Fruit fly (Drosophila melanogaster) whole organism, embryonic: ENCODE results near the gene TfIIFbeta.

ENCODE experiments used
- Atf-2 ChIP-seq: fragments of 200-800 bp; sonication (Bioruptor generic); optimal IDR thresholded peaks from 2 replicates; lab custom pipeline; 2016; ENCODE audit warnings: missing biosample characterization, missing genetic modification characterization
- BEAF-32 ChIP-seq: fragments of 200-800 bp; sonication (Bioruptor generic); optimal IDR thresholded peaks from 3 replicates; lab custom pipeline; 2017; ENCODE audit warnings: missing biosample characterization, missing genetic modification characterization, mild to moderate bottlenecking, moderate library complexity, missing genetic modification reagents
- Bgb ChIP-seq: fragments of 200-800 bp; sonication (Bioruptor generic); IDR thresholded peaks from 2 replicates; pipeline ENCODE4 v1.3.6; 2022; ENCODE audit warnings: missing biosample characterization, missing genetic modification characterization; ENCODE audit not compliant: partially characterized antibody
- BtbVII ChIP-seq: fragments of 200-800 bp; sonication (Bioruptor generic); optimal IDR thresholded peaks from 3 replicates; lab custom pipeline; 2017; ENCODE audit warnings: missing biosample characterization, mild to moderate bottlenecking, missing genetic modification characterization
- C15 ChIP-seq: fragments of 200-800 bp; sonication (Bioruptor generic); IDR thresholded peaks from 3 replicates; pipeline ENCODE4 v1.3.6; 2022; ENCODE audit warnings: missing biosample characterization, missing genetic modification characterization
- CG10209 ChIP-seq: fragments of 200-800 bp; sonication (Bioruptor generic); optimal IDR thresholded peaks from 3 replicates; lab custom pipeline; 2017; ENCODE audit warnings: missing biosample characterization, mild to moderate bottlenecking, missing genetic modification characterization, missing genetic modification reagents
- CG15073 ChIP-seq: fragments of 200-800 bp; sonication (Bioruptor generic); optimal IDR thresholded peaks from 2 replicates; lab custom pipeline; 2016; ENCODE audit warnings: missing biosample characterization, missing genetic modification characterization
- CG15601 ChIP-seq: fragments of 200-800 bp; sonication (Bioruptor generic); optimal IDR thresholded peaks from 3 replicates; lab custom pipeline; 2019; ENCODE audit warnings: missing biosample characterization, mild to moderate bottlenecking, missing genetic modification characterization, moderate library complexity
- CG2678 ChIP-seq: fragments of 200-800 bp; sonication (Bioruptor generic); optimal IDR thresholded peaks from 3 replicates; lab custom pipeline; 2019; ENCODE audit warnings: missing biosample characterization, mild to moderate bottlenecking, missing genetic modification characterization, moderate library complexity
- CG2875 ChIP-seq: fragments of 200-800 bp; sonication (Bioruptor generic); optimal IDR thresholded peaks from 2 replicates; lab custom pipeline; 2017; ENCODE audit warnings: missing biosample characterization, mild to moderate bottlenecking, missing genetic modification characterization, missing genetic modification reagents
- CG31388 ChIP-seq: fragments of 200-800 bp; sonication (Bioruptor generic); optimal IDR thresholded peaks from 2 replicates; lab custom pipeline; 2016; ENCODE audit warnings: missing biosample characterization, missing genetic modification characterization
- CG3163 ChIP-seq: fragments of 200-800 bp; sonication (Bioruptor generic); optimal IDR thresholded peaks from 3 replicates; lab custom pipeline; 2016; ENCODE audit warnings: missing biosample characterization, missing genetic modification characterization
- CG32767 ChIP-seq: fragments of 200-800 bp; sonication (Bioruptor generic); IDR thresholded peaks from 2 replicates; pipeline ENCODE4 v1.3.6; 2022; ENCODE audit warnings: missing biosample characterization, missing genetic modification characterization
- CG6175 ChIP-seq: fragments of 200-800 bp; sonication (Bioruptor generic); IDR thresholded peaks from 3 replicates; pipeline ENCODE4 v1.3.6; 2022; ENCODE audit warnings: missing biosample characterization, missing genetic modification characterization
- CG6791 ChIP-seq: fragments of 200-800 bp; sonication (Bioruptor generic); IDR thresholded peaks from 3 replicates; pipeline ENCODE4 v1.3.6; 2022; ENCODE audit warnings: missing biosample characterization, missing genetic modification characterization; ENCODE audit not compliant: partially characterized antibody
- CG7357 ChIP-seq: fragments of 200-800 bp; sonication (Bioruptor generic); IDR thresholded peaks from 3 replicates; pipeline ENCODE4 v1.3.6; 2022; ENCODE audit warnings: missing biosample characterization, missing genetic modification characterization
- CG7556 ChIP-seq: fragments of 200-800 bp; sonication (Bioruptor generic); optimal IDR thresholded peaks from 2 replicates; lab custom pipeline; 2017; ENCODE audit warnings: missing biosample characterization, mild to moderate bottlenecking, missing genetic modification characterization
- CG7839 ChIP-seq: fragments of 200-800 bp; sonication (Bioruptor generic); optimal IDR thresholded peaks from 3 replicates; lab custom pipeline; 2018; ENCODE audit warnings: missing biosample characterization, mild to moderate bottlenecking, missing genetic modification characterization, moderate library complexity
- CG8281 ChIP-seq: fragments of 200-800 bp; sonication (Bioruptor generic); optimal IDR thresholded peaks from 2 replicates; lab custom pipeline; 2018; ENCODE audit warnings: missing biosample characterization, mild to moderate bottlenecking, missing genetic modification characterization, moderate library complexity
- CG8290 ChIP-seq, 3 experiments: fragments of 200-800 bp; sonication (Bioruptor generic); optimal IDR thresholded peaks; 2 replicates each; lab custom pipeline; 2016 to 2019; ENCODE audit warnings: missing biosample characterization in 3 of 3, missing genetic modification characterization in 3 of 3, mild to moderate bottlenecking in 2 of 3, moderate library complexity in 1 of 3
- CG8388 ChIP-seq: fragments of 200-800 bp; sonication (Bioruptor generic); optimal IDR thresholded peaks from 2 replicates; lab custom pipeline; 2019; ENCODE audit warnings: missing biosample characterization, mild to moderate bottlenecking, missing genetic modification characterization, moderate library complexity
- CG8944 ChIP-seq: fragments of 200-800 bp; sonication (Bioruptor generic); optimal IDR thresholded peaks from 3 replicates; lab custom pipeline; 2016; ENCODE audit warnings: missing biosample characterization, missing genetic modification characterization
- CG9609 ChIP-seq: fragments of 200-800 bp; sonication (Bioruptor generic); optimal IDR thresholded peaks from 3 replicates; lab custom pipeline; 2016; ENCODE audit warnings: missing biosample characterization, missing genetic modification characterization
- Fer3 ChIP-seq: fragments of 200-800 bp; sonication (Bioruptor generic); optimal IDR thresholded peaks from 2 replicates; lab custom pipeline; 2018; ENCODE audit warnings: missing biosample characterization, mild to moderate bottlenecking, missing genetic modification characterization, moderate library complexity
- NC2β ChIP-seq: fragments of 200-800 bp; sonication (Bioruptor generic); optimal IDR thresholded peaks from 2 replicates; lab custom pipeline; 2016; ENCODE audit warnings: missing biosample characterization, missing genetic modification characterization
- NK7.1 ChIP-seq: fragments of 200-800 bp; sonication (Bioruptor generic); optimal IDR thresholded peaks from 3 replicates; lab custom pipeline; 2016; ENCODE audit warnings: missing biosample characterization, missing genetic modification characterization
- Nf-YA ChIP-seq: fragments of 200-800 bp; sonication (Bioruptor generic); IDR thresholded peaks from 2 replicates; pipeline ENCODE4 v1.3.6; 2022; ENCODE audit warnings: missing biosample characterization, missing genetic modification characterization
- Ravus ChIP-seq: fragments of 200-800 bp; sonication (Bioruptor generic); IDR thresholded peaks from 2 replicates; pipeline ENCODE4 v1.3.6; 2022; ENCODE audit warnings: missing biosample characterization, missing genetic modification characterization
- Sox102F ChIP-seq: fragments of 200-800 bp; sonication (Bioruptor generic); optimal IDR thresholded peaks from 2 replicates; lab custom pipeline; 2018; ENCODE audit warnings: missing biosample characterization, mild to moderate bottlenecking, missing genetic modification characterization, moderate library complexity
- Ssrp ChIP-seq: fragments of 200-800 bp; sonication (Bioruptor generic); optimal IDR thresholded peaks from 2 replicates; lab custom pipeline; 2018; ENCODE audit warnings: missing biosample characterization, mild to moderate bottlenecking, missing genetic modification characterization, moderate library complexity
- corto ChIP-seq: fragments of 200-800 bp; sonication (Bioruptor generic); optimal IDR thresholded peaks from 2 replicates; lab custom pipeline; 2016; ENCODE audit warnings: missing biosample characterization, mild to moderate bottlenecking, missing genetic modification characterization, moderate library complexity
- crc ChIP-seq: fragments of 200-800 bp; sonication (Bioruptor generic); optimal IDR thresholded peaks from 2 replicates; lab custom pipeline; 2016; ENCODE audit warnings: missing biosample characterization, missing genetic modification characterization
- da ChIP-seq: fragments of 200-800 bp; sonication (Bioruptor generic); optimal IDR thresholded peaks from 2 replicates; lab custom pipeline; 2016; ENCODE audit warnings: missing biosample characterization, missing genetic modification characterization
- ewg ChIP-seq: fragments of 200-800 bp; sonication (Bioruptor generic); optimal IDR thresholded peaks from 3 replicates; lab custom pipeline; 2017; ENCODE audit warnings: mild to moderate bottlenecking, missing biosample characterization, missing genetic modification reagents, missing genetic modification characterization
- gfzf ChIP-seq: fragments of 200-800 bp; sonication (Bioruptor generic); optimal IDR thresholded peaks from 2 replicates; lab custom pipeline; 2016; ENCODE audit warnings: missing biosample characterization, mild to moderate bottlenecking, missing genetic modification characterization, moderate library complexity
- ham ChIP-seq: fragments of 200-800 bp; sonication (Bioruptor generic); IDR thresholded peaks from 2 replicates; pipeline ENCODE4 v1.3.6; 2022; ENCODE audit warnings: missing biosample characterization, missing genetic modification characterization
- ken ChIP-seq: fragments of 200-800 bp; sonication (Bioruptor generic); IDR thresholded peaks from 3 replicates; pipeline ENCODE4 v1.3.6; 2022; ENCODE audit warnings: missing biosample characterization, missing genetic modification characterization
- lola ChIP-seq, 3 experiments: fragments of >200 bp in 2 of 3; fragments of 200-800 bp in 1 of 3; sonication (Bioruptor generic) in 1 of 3; optimal IDR thresholded peaks; 2 replicates each; lab custom pipeline; 2017 to 2019; ENCODE audit warnings: missing biosample characterization in 3 of 3, missing genetic modification characterization in 3 of 3, mild to moderate bottlenecking in 1 of 3, moderate library complexity in 1 of 3
- nau ChIP-seq: fragments of 200-800 bp; sonication (Bioruptor generic); optimal IDR thresholded peaks from 3 replicates; lab custom pipeline; 2017; ENCODE audit warnings: missing biosample characterization, mild to moderate bottlenecking, missing genetic modification characterization, missing genetic modification reagents
- nerfin-2 ChIP-seq: fragments of 200-800 bp; sonication (Bioruptor generic); IDR thresholded peaks from 2 replicates; pipeline ENCODE4 v1.3.6; 2022; ENCODE audit warnings: missing biosample characterization, missing genetic modification characterization; ENCODE audit not compliant: partially characterized antibody
- pnt ChIP-seq: fragments of 200-800 bp; sonication (Bioruptor generic); optimal IDR thresholded peaks from 3 replicates; lab custom pipeline; 2016; ENCODE audit warnings: missing biosample characterization, missing genetic modification characterization
- ro ChIP-seq: fragments of 200-800 bp; sonication (Bioruptor generic); IDR thresholded peaks from 2 replicates; pipeline ENCODE4 v1.3.6; 2022; ENCODE audit warnings: missing biosample characterization, missing genetic modification characterization
- scrt ChIP-seq: fragments of 200-800 bp; sonication (Bioruptor generic); optimal IDR thresholded peaks from 2 replicates; lab custom pipeline; 2018; ENCODE audit warnings: missing biosample characterization, mild to moderate bottlenecking, missing genetic modification characterization, moderate library complexity
- sens ChIP-seq: fragments of 200-800 bp; sonication (Bioruptor generic); peaks from one replicate; lab custom pipeline; 2016; ENCODE audit warnings: missing biosample characterization, missing genetic modification characterization
- unpg ChIP-seq: fragments of 200-800 bp; sonication (Bioruptor generic); optimal IDR thresholded peaks from 3 replicates; lab custom pipeline; 2018; ENCODE audit warnings: missing biosample characterization, mild to moderate bottlenecking, missing genetic modification characterization, moderate library complexity
- zf30C ChIP-seq: fragments of 200-800 bp; sonication (Bioruptor generic); optimal IDR thresholded peaks from 3 replicates; lab custom pipeline; 2018; ENCODE audit warnings: missing biosample characterization, mild to moderate bottlenecking, missing genetic modification characterization
- zfh1 ChIP-seq: fragments of 200-800 bp; sonication (Bioruptor generic); IDR thresholded peaks from 3 replicates; pipeline ENCODE4 v1.3.6; 2022; ENCODE audit warnings: missing biosample characterization, missing genetic modification characterization

The TfIIFbeta gene

DNA sequence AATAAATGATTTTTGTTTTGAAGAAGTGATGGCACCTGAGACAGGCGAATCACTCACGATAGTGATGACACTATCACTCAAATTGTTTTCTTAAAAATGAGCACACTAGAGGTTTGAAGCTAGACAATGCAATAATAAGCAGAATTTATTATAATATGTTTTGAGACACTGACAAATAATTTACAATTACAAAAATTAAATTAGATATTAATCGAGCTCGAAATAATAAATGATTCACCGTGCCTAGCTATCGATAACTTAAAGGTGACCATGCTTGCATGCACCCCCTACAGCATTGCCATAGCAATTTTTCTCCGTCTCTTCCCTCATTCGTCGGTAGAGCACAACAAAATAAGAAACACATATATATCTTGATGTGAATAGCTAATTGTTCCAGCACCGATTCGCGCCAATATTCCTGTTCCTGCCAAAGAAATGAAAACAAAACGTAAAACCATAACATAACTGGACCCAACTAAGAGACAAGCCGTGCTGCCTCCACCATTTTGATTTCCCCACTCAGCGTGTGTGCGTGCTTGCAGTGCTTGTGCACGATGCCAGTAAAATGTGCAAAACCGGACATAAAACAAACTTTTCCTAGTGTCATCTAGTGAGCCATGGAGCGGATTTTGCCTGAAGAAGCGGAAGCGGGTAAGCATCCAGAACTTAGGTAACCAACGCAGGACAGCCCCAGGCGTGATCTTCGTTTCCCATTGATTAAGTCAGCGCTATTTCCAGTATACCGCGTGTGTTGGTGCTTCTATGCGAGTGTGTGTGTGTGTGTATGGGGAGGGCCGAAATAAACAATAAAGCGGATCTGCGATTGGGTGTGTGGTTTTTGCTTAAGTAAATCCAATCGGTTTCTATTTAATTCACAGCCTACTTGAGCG is 6.4 kb downstream of the TfIIFbeta start, which contains the start of the genes MED7 and Cap-H2 (continued):
- TF ChIP-seq ewg (peak; percentile 59), nerfin-2 (peak; percentile 92), Ssrp (tag; lab: Kevin White, UChicago) (peak; percentile 79), CG6791 (GFP tag; lab: Robert Waterston, UW) (peak; percentile 92), zf30C (GFP tag; lab: Kevin White, UChicago) (no peak), Fer3 (peak; percentile 62), CG7357 (GFP tag; lab: Robert Waterston, UW) (peak; percentile 69), corto (GFP tag; lab: Kevin White, UChicago) (peak; percentile 58), BEAF-32 (GFP tag; lab: Kevin White, UChicago) (peak; percentile 99), NK7.1 (GFP tag; lab: Kevin White, UChicago) (no peak), sens (GFP tag; lab: Kevin White, UChicago) (peak; percentile 97), CG7556 (peak; percentile 65), CG32767 (GFP tag; lab: Robert Waterston, UW) (0 out of 2 replicates have a peak, but pooled peaks have one; percentile 37), CG8388 (no peak), CG6175 (peak; percentile 56; the same call in 1 of the 3 replicates), Bgb (peak; percentile 95), CG10209 (GFP tag; lab: Kevin White, UChicago) (peak; percentile 64), CG8281 (no peak), CG8290 (GFP tag; optimal IDR thresholded peaks at IDR 0.05; lab: Kevin White, UChicago) (peak; percentile 79), CG8290 (tag; optimal IDR thresholded peaks at IDR 0.05; lab: Kevin White, UChicago) (peak in 1 of 2 experiments; percentile 68), ken (GFP tag; lab: Robert Waterston, UW) (peak; percentile 87), CG15601 (peak; percentile 72), CG15073 (GFP tag; lab: Kevin White, UChicago) (no peak), C15 (0 out of 3 replicates have a peak, but pooled peaks have one; percentile 53), unpg (peak; percentile 72), CG2678 (tag; lab: Kevin White, UChicago) (no peak), CG8944 (GFP tag; lab: Kevin White, UChicago) (peak; percentile 80), lola (GFP tag; optimal IDR thresholded peaks at IDR 0.05; lab: Kevin White, UChicago) (peak in 2 of 3 experiments; percentile 29 to 79), NC2β (peak; percentile 77), CG31388 (GFP tag; lab: Kevin White, UChicago) (peak; percentile 76), pnt (GFP tag; lab: Kevin White, UChicago) (peak; percentile 65), CG7839 (tag; lab: Kevin White, UChicago) (no peak), Atf-2 (peak; percentile 59), Ravus (peak; percentile 16; the same call in 1 of the 2 replicates), CG9609 (GFP tag; lab: Kevin White, UChicago) (peak; percentile 47), ham (GFP tag; lab: Robert Waterston, UW) (peak; percentile 51; the same call in 1 of the 2 replicates), zfh1 (GFP tag; lab: Robert Waterston, UW) (peak; percentile 88), Nf-YA (GFP tag; lab: Robert Waterston, UW) (peak; percentile 17; the same call in 1 of the 2 replicates), CG2875 (GFP tag; lab: Kevin White, UChicago) (no peak), ro (GFP tag; lab: Robert Waterston, UW) (peak; percentile 27; the same call in 1 of the 2 replicates), Sox102F (GFP tag; lab: Kevin White, UChicago) (no peak), nau (GFP tag; lab: Kevin White, UChicago) (no peak), crc (GFP tag; lab: Kevin White, UChicago) (peak; percentile 25), scrt (no peak), BtbVII (peak; percentile 5), CG3163 (GFP tag; lab: Kevin White, UChicago) (peak; percentile 39), gfzf (GFP tag; lab: Kevin White, UChicago) (peak; percentile 39), da (GFP tag; lab: Kevin White, UChicago) (no peak)
